Worm (Caenorhabditis elegans) whole organism, L1 larva: Measurements from ENCODE around the gene gcy-7.

Experiments
- ama-1 ChIP-seq: fragments of 150-350 bp; optimal IDR thresholded peaks from 2 replicates; lab custom pipeline; 2014
- blmp-1 ChIP-seq: fragments of 150-350 bp; optimal IDR thresholded peaks from 2 replicates; lab custom pipeline; 2014; ENCODE audit warnings: missing biosample characterization, missing genetic modification characterization
- ceh-88 ChIP-seq: fragments of 200-800 bp; sonication (Bioruptor generic); IDR thresholded peaks from 2 replicates; pipeline ENCODE4 v1.3.6; 2022; ENCODE audit warnings: missing genetic modification characterization, missing compliant biosample characterization
- lir-3 ChIP-seq: sonication (generic microtip); optimal IDR thresholded peaks from 2 replicates; lab custom pipeline; 2016; ENCODE audit warnings: mild to moderate bottlenecking, missing genetic modification characterization, moderate library complexity, missing compliant biosample characterization; ENCODE audit not compliant: poor library complexity
- lsy-2 ChIP-seq, 2 experiments: fragments of 150-350 bp; optimal IDR thresholded peaks; 2 replicates each; lab custom pipeline; 2014; ENCODE audit warnings: missing biosample characterization in 2 of 2, missing genetic modification characterization in 2 of 2
- mdl-1 ChIP-seq, 2 experiments: fragments of 150-350 bp; optimal IDR thresholded peaks; 2 replicates each; lab custom pipeline; 2014 to 2017; ENCODE audit warnings: missing biosample characterization in 2 of 2, missing genetic modification characterization in 2 of 2, inconsistent platforms in 1 of 2
- nhr-28 ChIP-seq: fragments of 150-350 bp; optimal IDR thresholded peaks from 2 replicates; lab custom pipeline; 2014; ENCODE audit warnings: missing biosample characterization, missing genetic modification characterization
- pag-3 ChIP-seq: sonication (generic microtip); optimal IDR thresholded peaks from 2 replicates; lab custom pipeline; 2017; ENCODE audit warnings: missing genetic modification characterization, mild to moderate bottlenecking, missing compliant biosample characterization, antibody characterized with exemption, borderline replicate concordance; ENCODE audit not compliant: insufficient read depth
- skn-1 ChIP-seq: fragments of 150-350 bp; optimal IDR thresholded peaks from 2 replicates; lab custom pipeline; 2014; ENCODE audit warnings: missing biosample characterization, missing genetic modification characterization
- ztf-4 ChIP-seq: fragments of 150-350 bp; optimal IDR thresholded peaks from 2 replicates; lab custom pipeline; 2014; ENCODE audit warnings: missing biosample characterization, missing genetic modification characterization

DNA sequence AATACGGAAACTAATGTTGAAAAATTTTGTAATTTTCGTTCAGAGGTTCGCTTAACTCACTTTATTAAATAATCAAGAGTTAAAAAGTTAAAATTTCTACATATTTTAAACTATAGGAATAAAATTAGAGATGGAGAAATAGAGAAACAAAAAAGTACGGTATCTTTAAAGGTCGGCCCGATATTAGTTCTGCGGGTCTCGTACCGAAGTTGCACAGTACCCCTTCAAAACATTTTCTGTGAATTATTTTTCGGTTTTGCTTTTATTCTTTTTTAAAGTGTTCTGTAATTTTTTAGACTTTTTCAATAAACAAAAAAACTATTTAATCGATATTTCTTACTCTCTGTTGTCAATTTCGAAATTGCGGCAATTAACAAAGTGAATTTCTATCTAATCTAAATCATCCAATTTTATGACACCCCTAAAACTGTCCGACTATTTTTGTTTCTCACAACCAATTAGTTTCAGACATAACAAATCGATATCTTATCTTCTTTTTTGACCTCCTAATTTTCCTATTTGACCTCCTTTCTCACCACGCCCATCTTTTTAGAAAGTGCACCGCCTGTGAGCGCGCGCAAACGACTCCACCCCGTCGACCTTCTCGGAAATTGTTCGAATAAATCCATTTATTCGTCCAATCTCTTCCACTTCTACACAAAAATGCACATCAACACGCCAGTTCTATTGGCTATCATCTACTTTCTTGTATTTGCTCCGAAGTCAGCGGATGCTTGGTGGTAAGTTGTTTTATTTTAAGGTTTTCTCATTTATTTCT lies 31.5 kb upstream of the gcy-7 start, which contains the start of gene mom-2:
- TF ChIP-seq ceh-88 (no peak), skn-1 (no peak), ztf-4 (tag; lab: Kevin White, UChicago) (no peak), blmp-1 (no peak), nhr-28 (no peak), mdl-1 (tag; optimal IDR thresholded peaks at IDR 0.05; lab: Kevin White, UChicago) (no peak), ama-1 (lab: Kevin White, UChicago) (no peak), lsy-2 (tag; optimal IDR thresholded peaks at IDR 0.05; lab: Kevin White, UChicago) (no peak), lir-3 (tag; lab: Kevin White, UChicago) (no peak), pag-3 (tag; lab: Kevin White, UChicago) (no peak)
